Worm (Caenorhabditis elegans) whole organism, young adult: Measurements from ENCODE around the gene tag-196.

Experiments used
- Y95B8A.8 ChIP-seq: fragments of 200-800 bp; sonication (Bioruptor generic); IDR thresholded peaks from 2 replicates; pipeline ENCODE4 v1.3.6; 2022; ENCODE audit warnings: missing genetic modification reagents, missing genetic modification characterization, missing compliant biosample characterization
- akir-1 ChIP-seq: fragments of 200-800 bp; sonication (Bioruptor generic); optimal IDR thresholded peaks from 2 replicates; lab custom pipeline; 2018; ENCODE audit warnings: mild to moderate bottlenecking, missing genetic modification characterization, moderate library complexity, missing compliant biosample characterization
- attf-5 ChIP-seq: fragments of 200-800 bp; sonication (Bioruptor generic); optimal IDR thresholded peaks from 2 replicates; lab custom pipeline; 2018; ENCODE audit warnings: mild to moderate bottlenecking, missing genetic modification characterization, missing compliant biosample characterization
- ceh-40 ChIP-seq: fragments of 200-800 bp; sonication (Bioruptor generic); IDR thresholded peaks from 2 replicates; pipeline ENCODE4 v1.3.6; 2022; ENCODE audit warnings: missing genetic modification characterization, missing compliant biosample characterization
- ekl-4 ChIP-seq: fragments of 200-800 bp; sonication (Bioruptor generic); IDR thresholded peaks from 2 replicates; pipeline ENCODE4 v1.3.6; 2022; ENCODE audit warnings: missing genetic modification reagents, missing genetic modification characterization, missing compliant biosample characterization
- hrde-1 ChIP-seq: sonication (generic microtip); optimal IDR thresholded peaks from 2 replicates; lab custom pipeline; 2016; ENCODE audit warnings: missing genetic modification characterization, mild to moderate bottlenecking, missing compliant biosample characterization, moderate library complexity, missing genotype, missing genetic modification reagents, borderline replicate concordance
- mcd-1 ChIP-seq: fragments of 200-800 bp; sonication (Bioruptor generic); IDR thresholded peaks from 2 replicates; pipeline ENCODE4 v1.3.6; 2022; ENCODE audit warnings: missing genetic modification reagents, missing genetic modification characterization, missing compliant biosample characterization
- nhr-80 ChIP-seq: sonication (generic microtip); optimal IDR thresholded peaks from 2 replicates; lab custom pipeline; 2016; ENCODE audit warnings: missing genetic modification characterization, missing compliant biosample characterization
- rcor-1 ChIP-seq: fragments of 200-800 bp; sonication (Bioruptor generic); IDR thresholded peaks from 2 replicates; pipeline ENCODE4 v1.3.6; 2022; ENCODE audit warnings: missing genetic modification reagents, missing genetic modification characterization, missing compliant biosample characterization
- tlf-1 ChIP-seq: fragments of 200-800 bp; sonication (Bioruptor generic); optimal IDR thresholded peaks from 2 replicates; lab custom pipeline; 2018; ENCODE audit warnings: mild to moderate bottlenecking, missing genetic modification characterization, missing compliant biosample characterization
- ztf-25 ChIP-seq: fragments of 200-800 bp; sonication (Bioruptor generic); IDR thresholded peaks from 2 replicates; pipeline ENCODE4 v1.3.6; 2022; ENCODE audit warnings: missing genetic modification reagents, missing genetic modification characterization, missing compliant biosample characterization

Gene tag-196

ce11 chrV:8641266-8641665 is 46.6 kb downstream of the tag-196 start, which contains the start of gene F28A12.3:
TSS of gene F28A12.3 (minus strand) at chrV:8641366.
- TF ChIP-seq attf-5 (GFP tag; lab: Kevin White, UChicago) (no peak), hrde-1 (no peak), akir-1 (GFP tag; lab: Kevin White, UChicago) (no peak), ztf-25 (GFP tag; lab: Robert Waterston, UW) (no peak), ekl-4 (GFP tag; lab: Robert Waterston, UW) (no peak), tlf-1 (GFP tag; lab: Kevin White, UChicago) (no peak)

DNA sequence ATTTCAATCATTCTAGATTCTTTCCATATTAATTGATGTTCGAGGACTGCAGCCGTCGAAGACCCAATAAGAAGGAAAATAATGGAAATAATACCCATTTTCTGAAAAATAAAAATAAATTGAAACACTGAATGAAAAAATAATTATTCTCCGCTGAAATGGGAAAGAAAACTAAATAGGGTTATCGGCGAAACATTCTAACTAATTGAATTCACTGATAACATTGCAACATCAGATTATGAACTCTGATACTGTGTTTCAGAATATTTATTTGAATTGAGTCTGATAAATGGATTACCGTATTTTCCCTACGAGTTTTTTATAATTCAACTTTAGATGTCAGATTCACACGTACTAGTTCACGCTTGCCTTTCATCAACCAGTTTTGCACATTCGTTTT is 48.4 kb downstream of the tag-196 start, which contains the start of gene asp-13:
Gene asp-13, minus strand, starts transcription at position 101 of the 400 bp plus-strand sequence.
- TF ChIP-seq nhr-80 (peak; percentile 12), mcd-1 (GFP tag; lab: Robert Waterston, UW) (no peak), Y95B8A.8 (GFP tag; lab: Robert Waterston, UW) (no peak), ztf-25 (GFP tag; lab: Robert Waterston, UW) (no peak), ceh-40 (GFP tag; lab: Robert Waterston, UW) (no peak), rcor-1 (GFP tag; lab: Robert Waterston, UW) (no peak)
